Worm (Caenorhabditis elegans) whole organism, young adult: ENCODE results near the gene scl-3.

Experiments used
- F49E8.2 ChIP-seq: sonication (generic microtip); optimal IDR thresholded peaks from 3 replicates; lab custom pipeline; 2017; ENCODE audit warnings: missing genetic modification characterization, mild to moderate bottlenecking, missing compliant biosample characterization, antibody characterized with exemption, moderate library complexity; ENCODE audit not compliant: insufficient read depth
- Y53F4B.3 ChIP-seq: fragments of 200-800 bp; sonication (Bioruptor generic); IDR thresholded peaks from 2 replicates; pipeline ENCODE4 v1.3.6; 2022; ENCODE audit warnings: missing genetic modification reagents, missing genetic modification characterization, missing compliant biosample characterization
- bed-2 ChIP-seq: fragments of 200-800 bp; sonication (Bioruptor generic); IDR thresholded peaks from 2 replicates; pipeline ENCODE4 v1.3.6; 2022; ENCODE audit warnings: missing genetic modification reagents, missing genetic modification characterization, missing compliant biosample characterization
- ceh-58 ChIP-seq: fragments of 200-800 bp; sonication (Bioruptor generic); IDR thresholded peaks from 2 replicates; pipeline ENCODE4 v1.3.6; 2022; ENCODE audit warnings: missing genetic modification characterization, missing compliant biosample characterization
- mes-4 ChIP-seq: sonication (generic microtip); optimal IDR thresholded peaks from 2 replicates; lab custom pipeline; 2016; ENCODE audit warnings: missing genotype, missing genetic modification characterization, missing compliant biosample characterization
- unc-62 ChIP-seq: fragments of 150-350 bp; optimal IDR thresholded peaks from 2 replicates; lab custom pipeline; 2014; ENCODE audit warnings: missing biosample characterization, missing genetic modification reagents, missing genetic modification characterization
- ztf-18 ChIP-seq: sonication (generic microtip); optimal IDR thresholded peaks from 2 replicates; lab custom pipeline; 2016; ENCODE audit warnings: missing genotype, mild to moderate bottlenecking, missing genetic modification characterization, missing compliant biosample characterization

- TF ChIP-seq F49E8.2 (tag; lab: Kevin White, UChicago) = no peak
- no peak for TF ChIP-seq mes-4 (tag; lab: Kevin White, UChicago)
- no peak for TF ChIP-seq ceh-58 (GFP tag; lab: Robert Waterston, UW)
- no peak for TF ChIP-seq ztf-18 (tag; lab: Kevin White, UChicago)
- TF ChIP-seq bed-2 (GFP tag; lab: Robert Waterston, UW) = no peak
- no peak for TF ChIP-seq Y53F4B.3 (GFP tag; lab: Robert Waterston, UW)
- TF ChIP-seq unc-62 = no peak
Observed at ce11 chrIV:13048157-13048556, 11.2 kb upstream of the scl-3 start, which contains the start of gene scl-10.
